Worm (Caenorhabditis elegans): Measurements from ENCODE around the gene rhr-2.

- no peak for TF ChIP-seq mab-5 (tag; optimal IDR thresholded peaks at IDR 0.05)
- no peak for TF ChIP-seq elt-3 (tag; optimal IDR thresholded peaks at IDR 0.05)
- no peak for TF ChIP-seq unc-62 (GFP tag; optimal IDR thresholded peaks at IDR 0.05)
- TF ChIP-seq ceh-83 (GFP tag; optimal IDR thresholded peaks at IDR 0.05) = no peak
- TF ChIP-seq nhr-2 (tag; optimal IDR thresholded peaks at IDR 0.05) = no peak
Measured at ce11 chrV:11736896-11737295, 6.9 kb upstream of the rhr-2 start, which contains the start of gene spe-42.
